Fruit fly (Drosophila melanogaster) whole organism, prepupa: ENCODE data around the gene CG42828.

Experiments used
- CG11762 ChIP-seq: fragments of 200-800 bp; sonication (Bioruptor generic); optimal IDR thresholded peaks from 3 replicates; lab custom pipeline; 2016; ENCODE audit warnings: missing biosample characterization, missing genetic modification characterization; ENCODE audit not compliant: insufficient read depth
- CG3919 ChIP-seq: fragments of 200-800 bp; sonication (Bioruptor generic); optimal IDR thresholded peaks from 3 replicates; lab custom pipeline; 2016; ENCODE audit warnings: missing biosample characterization, missing genetic modification characterization
- CG6854 ChIP-seq: fragments of 200-800 bp; sonication (Bioruptor generic); optimal IDR thresholded peaks from 2 replicates; lab custom pipeline; 2017; ENCODE audit warnings: missing biosample characterization, mild to moderate bottlenecking, missing genetic modification characterization
- CG8119 ChIP-seq: fragments of 200-800 bp; sonication (Bioruptor generic); IDR thresholded peaks from 3 replicates; pipeline ENCODE4 v1.3.6; 2022; ENCODE audit warnings: missing biosample characterization, missing genetic modification characterization
- Gug ChIP-seq: fragments of 200-800 bp; sonication (Bioruptor generic); IDR thresholded peaks from 2 replicates; pipeline ENCODE4 v1.3.6; 2022; ENCODE audit warnings: missing biosample characterization, missing genetic modification characterization
- Hr39 ChIP-seq: fragments of 200-800 bp; sonication (Bioruptor generic); optimal IDR thresholded peaks from 2 replicates; lab custom pipeline; 2016; ENCODE audit warnings: missing biosample characterization, missing genetic modification characterization
- Met ChIP-seq: fragments of 200-800 bp; sonication (Bioruptor generic); optimal IDR thresholded peaks from 3 replicates; lab custom pipeline; 2016; ENCODE audit warnings: missing biosample characterization, missing genetic modification characterization
- Smox ChIP-seq: fragments of 200-800 bp; sonication (Bioruptor generic); optimal IDR thresholded peaks from 3 replicates; lab custom pipeline; 2016; ENCODE audit warnings: missing biosample characterization, missing genetic modification characterization
- dac ChIP-seq: fragments of 200-800 bp; sonication (Bioruptor generic); optimal IDR thresholded peaks from 2 replicates; lab custom pipeline; 2017; ENCODE audit warnings: missing biosample characterization, mild to moderate bottlenecking, missing genetic modification characterization
- svp ChIP-seq: fragments of 200-800 bp; sonication (Bioruptor generic); peaks from one replicate; lab custom pipeline; 2016; ENCODE audit warnings: missing biosample characterization, missing genetic modification characterization

- TF ChIP-seq Hr39: no peak
- TF ChIP-seq CG11762 (GFP tag; lab: Kevin White, UChicago): no peak
- TF ChIP-seq Gug (GFP tag; lab: Robert Waterston, UW): no peak
- TF ChIP-seq Smox (GFP tag; lab: Kevin White, UChicago): no peak
- TF ChIP-seq Met (GFP tag; lab: Kevin White, UChicago): no peak
- TF ChIP-seq CG3919: no peak
- no peak for TF ChIP-seq dac
- TF ChIP-seq CG6854 (GFP tag; lab: Kevin White, UChicago): no peak
- TF ChIP-seq CG8119 (GFP tag; lab: Robert Waterston, UW): no peak
- TF ChIP-seq svp (GFP tag; lab: Kevin White, UChicago): no peak
Observed at dm6 chr3R:23340621-23341020, 32.9 kb upstream of the CG42828 start.
